Fruit fly (Drosophila melanogaster): ENCODE data around the gene CG17650.

- TF ChIP-seq h (optimal IDR thresholded peaks at IDR 0.05) = no peak
- no peak for TF ChIP-seq insv (optimal IDR thresholded peaks at IDR 0.05)
- no peak for TF ChIP-seq psq (optimal IDR thresholded peaks at IDR 0.05)
Observed at dm6 chr2L:1751953-1752352, 6.9 kb downstream of the CG17650 start, which contains the start of the genes CG17712 and CG17648.

Measured in Kc167 (cell line).